Fruit fly (Drosophila melanogaster) whole organism, embryonic: ENCODE measurements around the gene CG3335.

Experiments
- Atf6 ChIP-seq: fragments of 200-800 bp; sonication (Bioruptor generic); IDR thresholded peaks from 2 replicates; pipeline ENCODE4 v1.3.6; 2022; ENCODE audit warnings: missing biosample characterization, missing genetic modification characterization
- B-H2 ChIP-seq: fragments of 200-800 bp; sonication (Bioruptor generic); optimal IDR thresholded peaks from 2 replicates; lab custom pipeline; 2018; ENCODE audit warnings: missing biosample characterization, mild to moderate bottlenecking, missing genetic modification characterization
- CG10543 ChIP-seq: fragments of 200-800 bp; sonication (Bioruptor generic); optimal IDR thresholded peaks from 3 replicates; lab custom pipeline; 2017; ENCODE audit warnings: missing biosample characterization, mild to moderate bottlenecking, missing genetic modification characterization, moderate library complexity
- CG11398 ChIP-seq: fragments of 200-800 bp; sonication (Bioruptor generic); optimal IDR thresholded peaks from 2 replicates; lab custom pipeline; 2016; ENCODE audit warnings: missing biosample characterization, missing genetic modification characterization
- CG11456 ChIP-seq: fragments of 200-800 bp; sonication (Bioruptor generic); IDR thresholded peaks from 3 replicates; pipeline ENCODE4 v1.3.6; 2022; ENCODE audit warnings: missing biosample characterization, missing genetic modification characterization
- CG12769 ChIP-seq: fragments of 200-800 bp; sonication (Bioruptor generic); optimal IDR thresholded peaks from 2 replicates; lab custom pipeline; 2019; ENCODE audit warnings: missing biosample characterization, mild to moderate bottlenecking, missing genetic modification characterization, moderate library complexity
- CG13287 ChIP-seq: fragments of 200-800 bp; sonication (Bioruptor generic); IDR thresholded peaks from 2 replicates; pipeline ENCODE4 v1.3.6; 2022; ENCODE audit warnings: missing biosample characterization, missing genetic modification characterization; ENCODE audit not compliant: partially characterized antibody
- CG14441 ChIP-seq: fragments of 200-800 bp; sonication (Bioruptor generic); IDR thresholded peaks from 2 replicates; pipeline ENCODE4 v1.3.6; 2022; ENCODE audit warnings: missing biosample characterization, missing genetic modification characterization
- CG15514 ChIP-seq: fragments of 200-800 bp; sonication (Bioruptor generic); optimal IDR thresholded peaks from 3 replicates; lab custom pipeline; 2017; ENCODE audit warnings: missing biosample characterization, missing genetic modification characterization, mild to moderate bottlenecking, moderate library complexity, missing genetic modification reagents
- CG1602 ChIP-seq: fragments of 200-800 bp; sonication (Bioruptor generic); optimal IDR thresholded peaks from 3 replicates; lab custom pipeline; 2016; ENCODE audit warnings: missing biosample characterization, missing genetic modification characterization
- CG17829 ChIP-seq: fragments of 200-800 bp; optimal IDR thresholded peaks from 2 replicates; lab custom pipeline; 2019; ENCODE audit warnings: missing biosample characterization, mild to moderate bottlenecking, missing genetic modification characterization, moderate library complexity
- CG18599 ChIP-seq: fragments of 200-800 bp; sonication (Bioruptor generic); optimal IDR thresholded peaks from 3 replicates; lab custom pipeline; 2017; ENCODE audit warnings: missing biosample characterization, missing genetic modification characterization, mild to moderate bottlenecking, moderate library complexity, missing genetic modification reagents
- CG2116 ChIP-seq: fragments of 200-800 bp; sonication (Bioruptor generic); optimal IDR thresholded peaks from 3 replicates; lab custom pipeline; 2018; ENCODE audit warnings: missing biosample characterization, mild to moderate bottlenecking, missing genetic modification characterization
- CG31224 ChIP-seq: fragments of 200-800 bp; sonication (Bioruptor generic); IDR thresholded peaks from 2 replicates; pipeline ENCODE4 v1.3.6; 2022; ENCODE audit warnings: missing biosample characterization, missing genetic modification characterization
- CG3281 ChIP-seq: fragments of 200-800 bp; sonication (Bioruptor generic); optimal IDR thresholded peaks from 3 replicates; lab custom pipeline; 2017; ENCODE audit warnings: missing biosample characterization, mild to moderate bottlenecking, missing genetic modification characterization
- CG34376 ChIP-seq: fragments of 200-800 bp; sonication (Bioruptor generic); optimal IDR thresholded peaks from 2 replicates; lab custom pipeline; 2018; ENCODE audit warnings: missing biosample characterization, mild to moderate bottlenecking, missing genetic modification characterization
- CG42726 ChIP-seq: fragments of 200-800 bp; sonication (Bioruptor generic); IDR thresholded peaks from 2 replicates; pipeline ENCODE4 v1.3.6; 2022; ENCODE audit warnings: missing biosample characterization, missing genetic modification characterization; ENCODE audit not compliant: partially characterized antibody
- CG7987 ChIP-seq: fragments of 200-800 bp; sonication (Bioruptor generic); optimal IDR thresholded peaks from 2 replicates; lab custom pipeline; 2018; ENCODE audit warnings: missing biosample characterization, mild to moderate bottlenecking, missing genetic modification characterization, moderate library complexity
- CG8924 ChIP-seq: fragments of 200-800 bp; optimal IDR thresholded peaks from 3 replicates; lab custom pipeline; 2019; ENCODE audit warnings: missing biosample characterization, mild to moderate bottlenecking, missing genetic modification characterization, moderate library complexity
- CG9797 ChIP-seq: fragments of 200-800 bp; sonication (Bioruptor generic); optimal IDR thresholded peaks from 3 replicates; lab custom pipeline; 2018; ENCODE audit warnings: missing biosample characterization, mild to moderate bottlenecking, missing genetic modification characterization
- CrebB ChIP-seq: fragments of 200-800 bp; sonication (Bioruptor generic); optimal IDR thresholded peaks from 3 replicates; lab custom pipeline; 2018; ENCODE audit warnings: missing biosample characterization, mild to moderate bottlenecking, missing genetic modification characterization
- Eip74EF ChIP-seq, 2 experiments: fragments of 200-800 bp in 1 of 2; fragments of >200 bp in 1 of 2; sonication (Bioruptor generic) in 1 of 2; optimal IDR thresholded peaks; 2 replicates each; lab custom pipeline; 2017 to 2019; ENCODE audit warnings: missing biosample characterization in 2 of 2, missing genetic modification characterization in 2 of 2, mild to moderate bottlenecking in 1 of 2, moderate library complexity in 1 of 2
- Hand ChIP-seq: fragments of 200-800 bp; sonication (Bioruptor generic); optimal IDR thresholded peaks from 2 replicates; lab custom pipeline; 2017; ENCODE audit warnings: mild to moderate bottlenecking, missing biosample characterization, missing genetic modification reagents, missing genetic modification characterization
- Jarid2 ChIP-seq: fragments of 200-800 bp; sonication (Bioruptor generic); optimal IDR thresholded peaks from 3 replicates; lab custom pipeline; 2017; ENCODE audit warnings: mild to moderate bottlenecking, missing biosample characterization, missing genetic modification reagents, missing genetic modification characterization
- Nf-YA ChIP-seq: fragments of 200-800 bp; sonication (Bioruptor generic); IDR thresholded peaks from 2 replicates; pipeline ENCODE4 v1.3.6; 2022; ENCODE audit warnings: missing biosample characterization, missing genetic modification characterization
- Nf-YB ChIP-seq: fragments of 200-800 bp; sonication (Bioruptor generic); optimal IDR thresholded peaks from 3 replicates; lab custom pipeline; 2019; ENCODE audit warnings: missing biosample characterization, mild to moderate bottlenecking, missing genetic modification characterization, moderate library complexity
- Opbp ChIP-seq: fragments of 200-800 bp; sonication (Bioruptor generic); IDR thresholded peaks from 3 replicates; pipeline ENCODE4 v1.3.6; 2022; ENCODE audit warnings: missing biosample characterization, missing genetic modification characterization; ENCODE audit not compliant: partially characterized antibody
- Trl ChIP-seq, 3 experiments: fragments of >200 bp in 2 of 3; fragments of 200-800 bp in 1 of 3; sonication (Bioruptor generic) in 1 of 3; optimal IDR thresholded peaks; 2 replicates in 1 of 3; 3 replicates in 2 of 3; lab custom pipeline; 2016 to 2017; ENCODE audit warnings: missing biosample characterization in 1 of 3, missing genetic modification characterization in 1 of 3
- amos ChIP-seq: fragments of 200-800 bp; sonication (Bioruptor generic); IDR thresholded peaks from 2 replicates; pipeline ENCODE4 v1.3.6; 2022; ENCODE audit warnings: missing biosample characterization, missing genetic modification characterization; ENCODE audit not compliant: partially characterized antibody
- ara ChIP-seq: fragments of 200-800 bp; sonication (Bioruptor generic); IDR thresholded peaks from 2 replicates; pipeline ENCODE4 v1.3.6; 2022; ENCODE audit warnings: missing biosample characterization, missing genetic modification characterization
- bbx ChIP-seq: fragments of 200-800 bp; sonication (Bioruptor generic); IDR thresholded peaks from 2 replicates; pipeline ENCODE4 v1.3.6; 2022; ENCODE audit warnings: missing biosample characterization, missing genetic modification characterization; ENCODE audit not compliant: partially characterized antibody
- cad ChIP-seq: fragments of >200 bp; optimal IDR thresholded peaks from 2 replicates; lab custom pipeline; 2017; ENCODE audit warnings: missing biosample characterization, missing genetic modification characterization
- caup ChIP-seq: fragments of 200-800 bp; sonication (Bioruptor generic); optimal IDR thresholded peaks from 3 replicates; lab custom pipeline; 2017; ENCODE audit warnings: missing biosample characterization, mild to moderate bottlenecking, missing genetic modification characterization, moderate library complexity; ENCODE audit not compliant: severe bottlenecking
- chinmo ChIP-seq: fragments of 200-800 bp; sonication (Bioruptor generic); IDR thresholded peaks from 4 replicates; pipeline ENCODE4 v1.3.6; 2022; ENCODE audit warnings: missing biosample characterization, missing genetic modification characterization; ENCODE audit not compliant: partially characterized antibody
- dpn ChIP-seq, 2 experiments: fragments of 200-800 bp; sonication (Bioruptor generic); optimal IDR thresholded peaks; 3 replicates each; lab custom pipeline; 2016; ENCODE audit warnings: missing biosample characterization in 2 of 2, missing genetic modification characterization in 2 of 2
- lab ChIP-seq: fragments of 200-800 bp; sonication (Bioruptor generic); optimal IDR thresholded peaks from 3 replicates; lab custom pipeline; 2017; ENCODE audit warnings: missing biosample characterization, missing genetic modification characterization, mild to moderate bottlenecking, moderate library complexity, missing genetic modification reagents
- mld ChIP-seq: fragments of 200-800 bp; sonication (Bioruptor generic); IDR thresholded peaks from 3 replicates; pipeline ENCODE4 v1.3.6; 2022; ENCODE audit warnings: missing biosample characterization, missing genetic modification characterization; ENCODE audit not compliant: partially characterized antibody
- pum ChIP-seq: fragments of 200-800 bp; sonication (Bioruptor generic); optimal IDR thresholded peaks from 2 replicates; lab custom pipeline; 2016; ENCODE audit warnings: missing biosample characterization, missing genetic modification characterization
- schlank ChIP-seq: fragments of 200-800 bp; sonication (Bioruptor generic); optimal IDR thresholded peaks from 2 replicates; lab custom pipeline; 2018; ENCODE audit warnings: missing biosample characterization, mild to moderate bottlenecking, missing genetic modification characterization
- sob ChIP-seq: fragments of 200-800 bp; sonication (Bioruptor generic); IDR thresholded peaks from 2 replicates; pipeline ENCODE4 v1.3.6; 2022; ENCODE audit warnings: missing biosample characterization, missing genetic modification characterization
- sug ChIP-seq: fragments of 200-800 bp; optimal IDR thresholded peaks from 2 replicates; lab custom pipeline; 2019; ENCODE audit warnings: missing biosample characterization, mild to moderate bottlenecking, missing genetic modification characterization, moderate library complexity
- vnd ChIP-seq: fragments of 200-800 bp; sonication (Bioruptor generic); IDR thresholded peaks from 3 replicates; pipeline ENCODE4 v1.3.6; 2022; ENCODE audit warnings: missing biosample characterization, missing genetic modification characterization; ENCODE audit not compliant: partially characterized antibody
- vvl ChIP-seq: fragments of 200-800 bp; sonication (Bioruptor generic); IDR thresholded peaks from 2 replicates; pipeline ENCODE4 v1.3.6; 2022; ENCODE audit warnings: missing biosample characterization, missing genetic modification characterization
- wek ChIP-seq: fragments of 200-800 bp; sonication (Bioruptor generic); optimal IDR thresholded peaks from 3 replicates; lab custom pipeline; 2018; ENCODE audit warnings: missing biosample characterization, mild to moderate bottlenecking, missing genetic modification characterization, moderate library complexity
- zfh1 ChIP-seq: fragments of 200-800 bp; sonication (Bioruptor generic); IDR thresholded peaks from 3 replicates; pipeline ENCODE4 v1.3.6; 2022; ENCODE audit warnings: missing biosample characterization, missing genetic modification characterization

Gene CG3335

DNA sequence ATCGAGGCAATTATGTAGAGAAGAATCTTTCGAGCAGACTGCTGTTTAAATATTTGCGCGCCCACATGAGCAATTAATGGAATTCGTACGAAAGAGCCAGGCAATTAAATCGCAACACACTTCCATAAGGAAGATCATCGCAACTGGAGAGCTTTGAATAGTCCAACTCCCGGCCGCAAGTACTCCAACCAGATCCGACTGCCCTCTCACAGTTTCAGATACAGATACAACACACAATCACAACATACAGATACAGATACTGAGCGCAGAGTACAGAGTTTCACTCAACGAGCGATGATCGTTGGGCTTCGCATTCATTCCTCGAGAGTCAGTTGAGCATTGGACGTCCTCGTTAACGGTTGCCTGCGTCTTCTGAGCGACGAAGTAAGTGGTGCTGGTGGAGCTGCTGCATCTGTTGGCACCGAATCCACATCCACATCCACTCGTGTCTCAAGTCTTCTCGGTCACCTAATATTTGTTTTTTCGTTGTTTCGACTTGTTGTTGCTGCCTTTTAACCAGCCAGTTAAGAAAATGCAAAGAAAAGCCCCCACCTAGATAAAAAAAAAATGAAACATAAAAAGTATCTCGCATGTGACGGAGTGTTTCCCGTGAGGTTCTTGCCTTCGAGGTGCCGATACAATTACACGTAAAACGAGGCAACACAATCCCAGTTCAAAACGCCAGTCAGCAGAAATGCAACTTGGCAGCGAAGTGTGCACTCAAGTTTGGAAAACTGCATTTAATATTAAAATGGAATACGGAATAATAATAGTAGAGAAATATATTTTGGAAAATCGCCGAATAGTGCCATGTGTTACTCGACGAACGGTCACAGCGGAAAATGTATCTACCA, 9.2 kb upstream of the CG3335 start, which contains the start of gene LanB2:
LanB2 (plus strand) TSS at position 326 of the 854 bp plus-strand sequence.
- TF ChIP-seq CG1602 (GFP tag; lab: Kevin White, UChicago), result no peak
- TF ChIP-seq CG42726 (GFP tag; lab: Robert Waterston, UW), result no peak
- TF ChIP-seq CG10543 (GFP tag; lab: Kevin White, UChicago), result peak; percentile 50
- no peak for TF ChIP-seq CG14441 (GFP tag; lab: Robert Waterston, UW)
- TF ChIP-seq pum, result no peak
- no peak for TF ChIP-seq CG11456 (GFP tag; lab: Robert Waterston, UW)
- TF ChIP-seq Trl (optimal IDR thresholded peaks at IDR 0.05; lab: Kevin White, UChicago), result peak; percentile 63 to 71
- no peak for TF ChIP-seq Trl (GFP tag; optimal IDR thresholded peaks at IDR 0.05; lab: Kevin White, UChicago)
- TF ChIP-seq vnd, result no peak
- TF ChIP-seq cad (GFP tag; lab: Kevin White, UChicago), result no peak
- peak; percentile 46; the same call in 1 of the 2 replicates for TF ChIP-seq Atf6 (GFP tag; lab: Robert Waterston, UW)
- TF ChIP-seq CrebB (tag; lab: Kevin White, UChicago), result peak; percentile 64
- TF ChIP-seq CG17829 (tag; lab: Kevin White, UChicago), result peak; percentile 37
- TF ChIP-seq schlank (tag; lab: Kevin White, UChicago), result peak; percentile 54
- TF ChIP-seq CG13287 (GFP tag; lab: Robert Waterston, UW), result peak; percentile 39; the same call in 1 of the 2 replicates
- TF ChIP-seq CG31224 (GFP tag; lab: Robert Waterston, UW), result no peak
- peak; percentile 0 for TF ChIP-seq Nf-YB
- TF ChIP-seq ara (GFP tag; lab: Robert Waterston, UW), result 0 out of 2 replicates have a peak, but pooled peaks have one; percentile 29
- peak; percentile 45 for TF ChIP-seq Hand (GFP tag; lab: Kevin White, UChicago)
- TF ChIP-seq CG11398 (GFP tag; lab: Kevin White, UChicago), result peak; percentile 21
- TF ChIP-seq Jarid2 (GFP tag; lab: Kevin White, UChicago), result peak; percentile 83
- 0 out of 2 replicates have a peak, but pooled peaks have one; percentile 29 for TF ChIP-seq vvl (GFP tag; lab: Robert Waterston, UW)
- peak; percentile 41 for TF ChIP-seq CG3281
- TF ChIP-seq caup, result peak; percentile 28
- TF ChIP-seq chinmo, result peak; percentile 63; the same call in 1 of the 4 replicates
- TF ChIP-seq lab, result peak; percentile 49
- peak; percentile 28; the same call in 1 of the 2 replicates for TF ChIP-seq amos
- TF ChIP-seq Opbp, result peak; percentile 61; the same call in 2 of the 3 replicates
- TF ChIP-seq CG18599 (GFP tag; lab: Kevin White, UChicago), result peak; percentile 54
- 0 out of 2 replicates have a peak, but pooled peaks have one; percentile 14 for TF ChIP-seq Nf-YA (GFP tag; lab: Robert Waterston, UW)
- peak; percentile 21 for TF ChIP-seq wek (GFP tag; lab: Kevin White, UChicago)
- TF ChIP-seq CG34376 (GFP tag; lab: Kevin White, UChicago), result peak; percentile 63
- peak; percentile 47 for TF ChIP-seq B-H2 (GFP tag; lab: Kevin White, UChicago)
- TF ChIP-seq CG8924 (tag; lab: Kevin White, UChicago), result peak; percentile 18
- no peak for TF ChIP-seq dpn (GFP tag; optimal IDR thresholded peaks at IDR 0.05; lab: Kevin White, UChicago)
- TF ChIP-seq CG9797 (GFP tag; lab: Kevin White, UChicago), result no peak
- TF ChIP-seq sob (GFP tag; lab: Robert Waterston, UW), result peak; percentile 35; the same call in 1 of the 2 replicates
- TF ChIP-seq CG15514 (GFP tag; lab: Kevin White, UChicago), result peak; percentile 14
- peak; percentile 3 for TF ChIP-seq CG2116
- TF ChIP-seq bbx (GFP tag; lab: Robert Waterston, UW), result peak; percentile 57; the same call in 1 of the 2 replicates
- TF ChIP-seq Eip74EF (GFP tag; optimal IDR thresholded peaks at IDR 0.05; lab: Kevin White, UChicago), result no peak
- TF ChIP-seq sug (tag; lab: Kevin White, UChicago), result peak; percentile 32
- peak; percentile 84 for TF ChIP-seq CG12769 (tag; lab: Kevin White, UChicago)
- TF ChIP-seq mld (GFP tag; lab: Robert Waterston, UW), result peak; percentile 57; the same call in 1 of the 3 replicates
- peak; percentile 16 for TF ChIP-seq CG7987
- TF ChIP-seq zfh1 (GFP tag; lab: Robert Waterston, UW), result 0 out of 3 replicates have a peak, but pooled peaks have one; percentile 52
